Worm (Caenorhabditis elegans) whole organism, early embryonic: Measurements from ENCODE around the gene F59A6.11.

ENCODE experiments used
- aly-1 ChIP-seq: sonication (generic microtip); optimal IDR thresholded peaks from 2 replicates; lab custom pipeline; 2016; ENCODE audit warnings: missing genetic modification characterization, missing compliant biosample characterization
- ama-1 ChIP-seq: fragments of 150-350 bp; optimal IDR thresholded peaks from 2 replicates; lab custom pipeline; 2014
- ceh-36 ChIP-seq: sonication (generic microtip); optimal IDR thresholded peaks from 2 replicates; lab custom pipeline; 2016; ENCODE audit warnings: missing genetic modification characterization, inconsistent platforms, missing compliant biosample characterization
- hmg-4 ChIP-seq: fragments of 200-800 bp; sonication (Bioruptor generic); optimal IDR thresholded peaks from 2 replicates; lab custom pipeline; 2018; ENCODE audit warnings: mild to moderate bottlenecking, missing genetic modification characterization, missing compliant biosample characterization
- tbx-11 ChIP-seq: fragments of 200-800 bp; sonication (Bioruptor generic); IDR thresholded peaks from 2 replicates; pipeline ENCODE4 v1.3.6; 2022; ENCODE audit warnings: missing genetic modification characterization, missing compliant biosample characterization

DNA sequence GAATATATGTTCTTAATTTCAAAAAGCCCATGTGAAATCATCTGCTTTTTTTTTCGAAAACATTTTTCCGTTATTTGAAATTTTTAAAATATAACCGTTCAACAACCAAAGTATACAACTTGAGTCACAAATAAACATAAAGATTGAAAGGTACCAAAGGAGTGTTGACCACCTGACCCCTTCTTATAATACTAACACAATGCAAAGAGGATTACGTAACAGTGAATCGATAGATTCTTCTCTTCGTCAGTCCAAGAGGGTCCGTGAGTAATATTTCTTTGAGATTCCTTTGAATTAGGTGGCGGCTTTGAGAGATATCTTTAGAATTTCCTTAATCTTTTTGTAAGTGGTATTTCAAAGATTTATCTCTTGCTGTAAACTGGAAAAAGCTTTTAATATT lies 17.6 kb upstream of the F59A6.11 start:
- no peak for TF ChIP-seq ceh-36 (tag; lab: Kevin White, UChicago)
- no peak for TF ChIP-seq tbx-11 (GFP tag; lab: Robert Waterston, UW)
- TF ChIP-seq ama-1: no peak
- no peak for TF ChIP-seq hmg-4 (GFP tag; lab: Kevin White, UChicago)
- no peak for TF ChIP-seq aly-1
